Worm (Caenorhabditis elegans): ENCODE data around the gene C36E6.2.
A peak's percentile ranks its signal among the peaks of the same experiment; 100 is the strongest.

Gene C36E6.2

ce11 chrX:17479694-17480574 is 28.5 kb downstream of the C36E6.2 start (continued):
- peak; percentile 86 for TF ChIP-seq fkh-10 (GFP tag; optimal IDR thresholded peaks at IDR 0.05)
- peak; percentile 27 for TF ChIP-seq R02D3.7 (tag; optimal IDR thresholded peaks at IDR 0.05)
- peak; percentile 83 for TF ChIP-seq lin-39 (tag; optimal IDR thresholded peaks at IDR 0.05)
- TF ChIP-seq nhr-43 (tag; optimal IDR thresholded peaks at IDR 0.05; ENCODE audit: poor library complexity, severe bottlenecking): peak; percentile 68
- TF ChIP-seq nhr-67 (tag; optimal IDR thresholded peaks at IDR 0.05): no peak
- TF ChIP-seq skn-1 (tag; optimal IDR thresholded peaks at IDR 0.05): peak; percentile 59
- TF ChIP-seq nhr-237 (tag; optimal IDR thresholded peaks at IDR 0.05): no peak
- peak; percentile 84 for TF ChIP-seq elt-2 (tag; optimal IDR thresholded peaks at IDR 0.05)
- no peak for TF ChIP-seq nhr-28 (tag; optimal IDR thresholded peaks at IDR 0.05)
- TF ChIP-seq mdl-1 (tag; optimal IDR thresholded peaks at IDR 0.05): peak; percentile 90
- TF ChIP-seq nhr-76 (tag; optimal IDR thresholded peaks at IDR 0.05): no peak
- peak; percentile 39 for TF ChIP-seq pqm-1 (tag; optimal IDR thresholded peaks at IDR 0.05)
- TF ChIP-seq eor-1 (tag; optimal IDR thresholded peaks at IDR 0.05): no peak
- TF ChIP-seq pha-4 (tag; optimal IDR thresholded peaks at IDR 0.05): peak; percentile 84
- no peak for TF ChIP-seq mml-1 (tag; optimal IDR thresholded peaks at IDR 0.05)
- peak; percentile 87 for TF ChIP-seq jun-1 (tag; optimal IDR thresholded peaks at IDR 0.05)
- TF ChIP-seq elt-1 (tag; optimal IDR thresholded peaks at IDR 0.05): no peak
- TF ChIP-seq unc-39 (tag; optimal IDR thresholded peaks at IDR 0.05): no peak
- peak; percentile 89 for TF ChIP-seq unc-62 (GFP tag; optimal IDR thresholded peaks at IDR 0.05)
- peak in 1 of 3 experiments; percentile 51 for TF ChIP-seq elt-3 (tag; optimal IDR thresholded peaks at IDR 0.05)
- TF ChIP-seq daf-12 (tag; optimal IDR thresholded peaks at IDR 0.05): no peak
- TF ChIP-seq nfya-1 (tag; optimal IDR thresholded peaks at IDR 0.05; ENCODE audit: insufficient read depth): peak; percentile 81
- TF ChIP-seq lin-15B (tag; optimal IDR thresholded peaks at IDR 0.05): peak; percentile 19
- TF ChIP-seq snpc-4 (tag; optimal IDR thresholded peaks at IDR 0.05): peak; percentile 62

ce11 chrX:17481892-17482515 is 30.5 kb downstream of the C36E6.2 start:
- TF ChIP-seq fkh-2 (tag; optimal IDR thresholded peaks at IDR 0.05): no peak
- TF ChIP-seq pqm-1 (tag; optimal IDR thresholded peaks at IDR 0.05): peak; percentile 28
- TF ChIP-seq ama-1 (optimal IDR thresholded peaks at IDR 0.05): peak; percentile 23

- TF ChIP-seq nhr-76 (tag; optimal IDR thresholded peaks at IDR 0.05) (no peak), nhr-237 (tag; optimal IDR thresholded peaks at IDR 0.05) (no peak), tbx-2 (tag; optimal IDR thresholded peaks at IDR 0.05) (no peak), lsy-12 (tag; optimal IDR thresholded peaks at IDR 0.05) (no peak), sea-2 (GFP tag; optimal IDR thresholded peaks at IDR 0.05) (no peak), nhr-28 (tag; optimal IDR thresholded peaks at IDR 0.05) (no peak), pha-4 (tag; optimal IDR thresholded peaks at IDR 0.05) (no peak), ceh-28 (tag; optimal IDR thresholded peaks at IDR 0.05) (no peak), fkh-10 (GFP tag; optimal IDR thresholded peaks at IDR 0.05) (no peak)
These were observed 35.3 kb downstream of the C36E6.2 start, which contains the start of gene npr-24 for ce11 chrX:17486735-17487134. npr-24 (minus strand) TSS chrX:17486835.

- TF ChIP-seq elt-2 (tag; optimal IDR thresholded peaks at IDR 0.05) (peak; percentile 48), pha-4 (tag; optimal IDR thresholded peaks at IDR 0.05) (peak; percentile 40), ceh-82 (tag; optimal IDR thresholded peaks at IDR 0.05) (no peak), pqm-1 (tag; optimal IDR thresholded peaks at IDR 0.05) (peak; percentile 76)
These were observed 50.8 kb downstream of the C36E6.2 start for ce11 chrX:17502246-17502645.

ce11 chrX:17504447-17504846 is 53.0 kb downstream of the C36E6.2 start:
- TF ChIP-seq nfya-1 (tag; optimal IDR thresholded peaks at IDR 0.05; ENCODE audit: insufficient read depth) (peak; percentile 13), mml-1 (tag; optimal IDR thresholded peaks at IDR 0.05) (no peak), lin-39 (tag; optimal IDR thresholded peaks at IDR 0.05) (peak; percentile 44), unc-62 (GFP tag; optimal IDR thresholded peaks at IDR 0.05) (no peak), aly-2 (tag; optimal IDR thresholded peaks at IDR 0.05) (no peak), lsy-12 (tag; optimal IDR thresholded peaks at IDR 0.05) (no peak), egl-5 (tag; optimal IDR thresholded peaks at IDR 0.05) (no peak), pqm-1 (tag; optimal IDR thresholded peaks at IDR 0.05) (peak; percentile 42), ztf-4 (tag; optimal IDR thresholded peaks at IDR 0.05) (no peak), egl-27 (tag; optimal IDR thresholded peaks at IDR 0.05) (no peak), elt-2 (tag; optimal IDR thresholded peaks at IDR 0.05) (peak; percentile 51), nhr-11 (tag; optimal IDR thresholded peaks at IDR 0.05) (no peak), ZK546.5 (tag; optimal IDR thresholded peaks at IDR 0.05) (no peak), nhr-23 (tag; optimal IDR thresholded peaks at IDR 0.05) (no peak), tbx-2 (tag; optimal IDR thresholded peaks at IDR 0.05) (no peak), R02D3.7 (tag; optimal IDR thresholded peaks at IDR 0.05) (no peak)

Data from whole organism, L3 larva.